Fruit fly (Drosophila melanogaster) Kc167 (cell line): ENCODE data around the gene tsh.

Experiments
- Myc ChIP-seq: fragments of >200 bp; optimal IDR thresholded peaks from 2 replicates; lab custom pipeline; 2017; ENCODE audit warnings: missing external identifiers
- Sin3A ChIP-seq: fragments of >200 bp; optimal IDR thresholded peaks from 2 replicates; lab custom pipeline; 2018; ENCODE audit warnings: missing external identifiers
- h ChIP-seq: fragments of >200 bp; optimal IDR thresholded peaks from 3 replicates; lab custom pipeline; 2018; ENCODE audit warnings: missing external identifiers
- insv ChIP-seq: fragments of >200 bp; optimal IDR thresholded peaks from 3 replicates; lab custom pipeline; 2018; ENCODE audit warnings: missing external identifiers
- psq ChIP-seq: fragments of >200 bp; optimal IDR thresholded peaks from 2 replicates; lab custom pipeline; 2017; ENCODE audit warnings: missing external identifiers
- ttk ChIP-seq: sonication (Bioruptor generic); optimal IDR thresholded peaks from 2 replicates; lab custom pipeline; 2017; ENCODE audit warnings: missing external identifiers

The tsh gene

dm6 chr2L:21877006-21877405 lies 48.6 kb downstream of the tsh start:
- no peak for TF ChIP-seq insv (lab: Kevin White, UChicago)
- no peak for TF ChIP-seq Sin3A (lab: Kevin White, UChicago)
- TF ChIP-seq ttk: no peak
- no peak for TF ChIP-seq Myc (lab: Kevin White, UChicago)
- no peak for TF ChIP-seq psq (lab: Kevin White, UChicago)
- TF ChIP-seq h: no peak

dm6 chr2L:21879411-21879810 lies 51.0 kb downstream of the tsh start:
- TF ChIP-seq psq (lab: Kevin White, UChicago) (no peak), Myc (lab: Kevin White, UChicago) (no peak), ttk (no peak), Sin3A (lab: Kevin White, UChicago) (no peak), h (no peak), insv (lab: Kevin White, UChicago) (no peak)

- no peak for TF ChIP-seq insv (lab: Kevin White, UChicago)
- no peak for TF ChIP-seq psq (lab: Kevin White, UChicago)
- TF ChIP-seq Sin3A (lab: Kevin White, UChicago): no peak
- no peak for TF ChIP-seq h
- TF ChIP-seq ttk: no peak
These were observed 53.2 kb downstream of the tsh start for dm6 chr2L:21881504-21882124.

dm6 chr2L:21885502-21885901 lies 57.1 kb downstream of the tsh start:
- TF ChIP-seq psq (lab: Kevin White, UChicago) (no peak), ttk (no peak), insv (lab: Kevin White, UChicago) (no peak), h (no peak), Myc (lab: Kevin White, UChicago) (no peak), Sin3A (lab: Kevin White, UChicago) (no peak)

- TF ChIP-seq insv (lab: Kevin White, UChicago) (no peak), ttk (no peak), psq (lab: Kevin White, UChicago) (no peak), Myc (lab: Kevin White, UChicago) (no peak), Sin3A (lab: Kevin White, UChicago) (no peak)
These were observed 57.9 kb downstream of the tsh start for dm6 chr2L:21886260-21886659.
